Worm (Caenorhabditis elegans): ENCODE data around the gene kin-33.

Gene kin-33

ce11 chrV:185124-185523 is 49.3 kb downstream of the kin-33 start:
- no peak for TF ChIP-seq nhr-23 (tag; optimal IDR thresholded peaks at IDR 0.05)
- TF ChIP-seq aly-2 (tag; optimal IDR thresholded peaks at IDR 0.05) = no peak
- no peak for TF ChIP-seq fkh-2 (tag; optimal IDR thresholded peaks at IDR 0.05)
- no peak for TF ChIP-seq egl-5 (tag; optimal IDR thresholded peaks at IDR 0.05)
- TF ChIP-seq nhr-67 (tag; optimal IDR thresholded peaks at IDR 0.05) = no peak
- TF ChIP-seq pqm-1 (tag; optimal IDR thresholded peaks at IDR 0.05) = no peak
- TF ChIP-seq elt-3 (tag; optimal IDR thresholded peaks at IDR 0.05) = no peak
- no peak for TF ChIP-seq nhr-12 (tag; optimal IDR thresholded peaks at IDR 0.05)
- no peak for TF ChIP-seq daf-12 (tag; optimal IDR thresholded peaks at IDR 0.05)
- no peak for TF ChIP-seq unc-62 (GFP tag; optimal IDR thresholded peaks at IDR 0.05)
- no peak for TF ChIP-seq ztf-11 (tag; optimal IDR thresholded peaks at IDR 0.05)
- no peak for TF ChIP-seq unc-39 (tag; optimal IDR thresholded peaks at IDR 0.05)
- no peak for TF ChIP-seq lsy-12 (tag; optimal IDR thresholded peaks at IDR 0.05)
